Fruit fly (Drosophila melanogaster): ENCODE results near the gene CG31268.

Gene CG31268

DNA sequence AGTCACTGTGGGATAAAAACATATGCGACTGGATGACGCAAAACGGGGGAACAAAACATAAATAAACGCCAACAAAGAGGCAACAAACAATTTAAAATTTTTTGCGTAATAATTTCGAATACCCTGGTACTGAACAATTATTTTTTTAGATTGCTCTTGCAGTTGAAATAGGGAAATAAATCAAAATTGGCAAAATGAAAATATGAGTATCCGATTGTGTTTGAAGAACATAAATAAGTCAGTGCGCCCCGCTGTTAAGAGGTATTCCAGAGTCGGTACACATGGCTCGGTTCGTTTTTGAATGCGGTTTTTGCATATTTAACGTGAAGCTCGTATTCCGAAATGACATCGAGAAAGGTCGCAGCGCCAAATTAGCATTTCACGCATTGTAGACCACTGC is 46.1 kb upstream of the CG31268 start:
- TF ChIP-seq CG8632 (GFP tag; optimal IDR thresholded peaks at IDR 0.05) (peak; percentile 17), CG3919 (GFP tag; optimal IDR thresholded peaks at IDR 0.05) (peak; percentile 12), Hr38 (GFP tag; optimal IDR thresholded peaks at IDR 0.05) (no peak), CG6792 (GFP tag; optimal IDR thresholded peaks at IDR 0.05) (peak; percentile 41), Blimp-1 (GFP tag; optimal IDR thresholded peaks at IDR 0.05) (peak; percentile 20), CG6163 (GFP tag; IDR thresholded peaks at IDR 0.05) (no peak), Hr4 (GFP tag; optimal IDR thresholded peaks at IDR 0.05) (peak; percentile 1), fd59A (GFP tag; optimal IDR thresholded peaks at IDR 0.05) (no peak), net (GFP tag; optimal IDR thresholded peaks at IDR 0.05) (no peak), Gug (GFP tag; IDR thresholded peaks at IDR 0.05) (no peak), CG3032 (tag; optimal IDR thresholded peaks at IDR 0.05) (no peak), CG6808 (GFP tag; optimal IDR thresholded peaks at IDR 0.05) (no peak), CG11762 (GFP tag; optimal IDR thresholded peaks at IDR 0.05; ENCODE audit: insufficient read depth) (no peak), spab (GFP tag; optimal IDR thresholded peaks at IDR 0.05) (no peak), dac (GFP tag; optimal IDR thresholded peaks at IDR 0.05) (no peak), pdm3 (GFP tag; optimal IDR thresholded peaks at IDR 0.05) (peak; percentile 8), Ets21C (GFP tag; optimal IDR thresholded peaks at IDR 0.05) (peak; percentile 56), topi (GFP tag; optimal IDR thresholded peaks at IDR 0.05) (peak; percentile 73), Met (GFP tag; optimal IDR thresholded peaks at IDR 0.05) (peak; percentile 43), Ets96B (tag; optimal IDR thresholded peaks at IDR 0.05) (no peak), Sox102F (GFP tag; optimal IDR thresholded peaks at IDR 0.05) (peak; percentile 67), CG11902 (GFP tag; optimal IDR thresholded peaks at IDR 0.05) (peak; percentile 30), svp (GFP tag) (peak; percentile 86), Eip78C (GFP tag) (peak; percentile 70), CG9139 (GFP tag; optimal IDR thresholded peaks at IDR 0.05) (no peak), ss (GFP tag; optimal IDR thresholded peaks at IDR 0.05) (no peak), CG15336 (GFP tag; IDR thresholded peaks at IDR 0.05) (0 out of 2 replicates have a peak, but pooled peaks have one; percentile 16), CG4318 (GFP tag; optimal IDR thresholded peaks at IDR 0.05) (no peak), vri (GFP tag; optimal IDR thresholded peaks at IDR 0.05) (no peak), CG32006 (GFP tag; optimal IDR thresholded peaks at IDR 0.05) (no peak), CG31627 (GFP tag; optimal IDR thresholded peaks at IDR 0.05) (peak; percentile 81), lz (GFP tag; optimal IDR thresholded peaks at IDR 0.05) (peak; percentile 77), fd85E (GFP tag; optimal IDR thresholded peaks at IDR 0.05) (no peak), eg (GFP tag; IDR thresholded peaks at IDR 0.05) (no peak), Sox14 (GFP tag; optimal IDR thresholded peaks at IDR 0.05) (peak; percentile 52), CG6854 (GFP tag; optimal IDR thresholded peaks at IDR 0.05) (no peak), CG8119 (GFP tag; IDR thresholded peaks at IDR 0.05) (no peak), Sox15 (GFP tag; optimal IDR thresholded peaks at IDR 0.05) (peak; percentile 32), dsx (GFP tag; optimal IDR thresholded peaks at IDR 0.05; ENCODE audit: poor library complexity, severe bottlenecking) (no peak), Smox (GFP tag; optimal IDR thresholded peaks at IDR 0.05) (peak; percentile 70), Eip93F (GFP tag; optimal IDR thresholded peaks at IDR 0.05) (no peak), salr (GFP tag; optimal IDR thresholded peaks at IDR 0.05) (no peak), Lpt (GFP tag; optimal IDR thresholded peaks at IDR 0.05) (no peak), CG10631 (GFP tag; optimal IDR thresholded peaks at IDR 0.05) (peak; percentile 5), achi (GFP tag; optimal IDR thresholded peaks at IDR 0.05) (peak; percentile 13), esn (GFP tag; optimal IDR thresholded peaks at IDR 0.05) (peak; percentile 75), CG1621 (tag; optimal IDR thresholded peaks at IDR 0.05) (no peak), CG34406 (GFP tag; optimal IDR thresholded peaks at IDR 0.05) (peak; percentile 19), cyc (GFP tag; optimal IDR thresholded peaks at IDR 0.05) (peak; percentile 77), CG11294 (GFP tag; IDR thresholded peaks at IDR 0.05) (no peak), Hr39 (GFP tag; optimal IDR thresholded peaks at IDR 0.05) (peak; percentile 82), CG8319 (GFP tag; optimal IDR thresholded peaks at IDR 0.05) (peak; percentile 5), CG16779 (tag; optimal IDR thresholded peaks at IDR 0.05) (no peak)

All from whole organism, prepupa.